Worm (Caenorhabditis elegans) whole organism, early embryonic: Measurements from ENCODE around the gene fbxa-111.
A peak's percentile ranks its signal among the peaks of the same experiment; 100 is the strongest.

Experiments
- B0310.2 ChIP-seq: sonication (generic microtip); optimal IDR thresholded peaks from 2 replicates; lab custom pipeline; 2016; ENCODE audit warnings: mild to moderate bottlenecking, missing genetic modification characterization, missing compliant biosample characterization
- F13C5.2 ChIP-seq: sonication (generic microtip); optimal IDR thresholded peaks from 2 replicates; lab custom pipeline; 2017; ENCODE audit warnings: mild to moderate bottlenecking, missing genetic modification characterization, inconsistent platforms, missing compliant biosample characterization
- aly-1 ChIP-seq: sonication (generic microtip); optimal IDR thresholded peaks from 2 replicates; lab custom pipeline; 2016; ENCODE audit warnings: missing genetic modification characterization, missing compliant biosample characterization
- ama-1 ChIP-seq: fragments of 150-350 bp; optimal IDR thresholded peaks from 2 replicates; lab custom pipeline; 2014
- ceh-13 ChIP-seq: fragments of 200-800 bp; sonication (Bioruptor generic); optimal IDR thresholded peaks from 2 replicates; lab custom pipeline; 2018; ENCODE audit warnings: mild to moderate bottlenecking, missing genetic modification characterization, missing compliant biosample characterization
- ceh-36 ChIP-seq: sonication (generic microtip); optimal IDR thresholded peaks from 2 replicates; lab custom pipeline; 2016; ENCODE audit warnings: missing genetic modification characterization, inconsistent platforms, missing compliant biosample characterization
- ets-7 ChIP-seq: sonication (generic microtip); optimal IDR thresholded peaks from 2 replicates; lab custom pipeline; 2016; ENCODE audit warnings: missing genotype, missing genetic modification characterization, missing compliant biosample characterization
- flt-1 ChIP-seq: fragments of 200-800 bp; sonication (Bioruptor generic); IDR thresholded peaks from 2 replicates; pipeline ENCODE4 v1.3.6; 2022; ENCODE audit warnings: missing genetic modification characterization, missing compliant biosample characterization
- hmbx-1 ChIP-seq: sonication (generic microtip); optimal IDR thresholded peaks from 2 replicates; lab custom pipeline; 2016; ENCODE audit warnings: mild to moderate bottlenecking, missing genetic modification characterization, missing compliant biosample characterization
- hmg-4 ChIP-seq: fragments of 200-800 bp; sonication (Bioruptor generic); optimal IDR thresholded peaks from 2 replicates; lab custom pipeline; 2018; ENCODE audit warnings: mild to moderate bottlenecking, missing genetic modification characterization, missing compliant biosample characterization
- hnd-1 ChIP-seq: sonication (generic microtip); optimal IDR thresholded peaks from 2 replicates; lab custom pipeline; 2016; ENCODE audit warnings: missing genetic modification characterization, missing compliant biosample characterization
- pes-1 ChIP-seq: fragments of 200-800 bp; sonication (Bioruptor generic); IDR thresholded peaks from 2 replicates; pipeline ENCODE4 v1.3.6; 2022; ENCODE audit warnings: missing genetic modification reagents, missing genetic modification characterization, missing compliant biosample characterization
- scrt-1 ChIP-seq: fragments of 200-800 bp; sonication (Bioruptor generic); IDR thresholded peaks from 2 replicates; pipeline ENCODE4 v1.3.6; 2022; ENCODE audit warnings: missing genetic modification characterization, missing compliant biosample characterization
- sea-1 ChIP-seq: fragments of 200-800 bp; sonication (Bioruptor generic); conservative IDR thresholded peaks from 2 replicates; pipeline ENCODE4 v1.3.6; 2022; ENCODE audit warnings: missing genetic modification characterization, missing compliant biosample characterization
- tbx-11 ChIP-seq: fragments of 200-800 bp; sonication (Bioruptor generic); IDR thresholded peaks from 2 replicates; pipeline ENCODE4 v1.3.6; 2022; ENCODE audit warnings: missing genetic modification characterization, missing compliant biosample characterization
- tbx-37 ChIP-seq: fragments of 200-800 bp; sonication (Bioruptor generic); conservative IDR thresholded peaks from 2 replicates; pipeline ENCODE4 v1.3.6; 2022; ENCODE audit warnings: missing genetic modification reagents, missing genetic modification characterization, missing compliant biosample characterization
- tra-4 ChIP-seq: sonication (generic microtip); optimal IDR thresholded peaks from 2 replicates; lab custom pipeline; 2017; ENCODE audit warnings: missing genetic modification characterization, missing compliant biosample characterization

Gene fbxa-111

ce11 chrV:16973338-16973737 is 23.8 kb upstream of the fbxa-111 start:
- TF ChIP-seq sea-1 (GFP tag; lab: Robert Waterston, UW), result no peak
- no peak for TF ChIP-seq flt-1
- TF ChIP-seq B0310.2 (tag; lab: Kevin White, UChicago), result no peak
- TF ChIP-seq ama-1 (lab: Kevin White, UChicago), result no peak
- no peak for TF ChIP-seq ets-7 (tag; lab: Kevin White, UChicago)
- no peak for TF ChIP-seq ceh-36 (tag; lab: Kevin White, UChicago)
- no peak for TF ChIP-seq aly-1 (tag; lab: Kevin White, UChicago)
- no peak for TF ChIP-seq scrt-1 (GFP tag; lab: Robert Waterston, UW)
- no peak for TF ChIP-seq ceh-13 (GFP tag; lab: Kevin White, UChicago)

DNA sequence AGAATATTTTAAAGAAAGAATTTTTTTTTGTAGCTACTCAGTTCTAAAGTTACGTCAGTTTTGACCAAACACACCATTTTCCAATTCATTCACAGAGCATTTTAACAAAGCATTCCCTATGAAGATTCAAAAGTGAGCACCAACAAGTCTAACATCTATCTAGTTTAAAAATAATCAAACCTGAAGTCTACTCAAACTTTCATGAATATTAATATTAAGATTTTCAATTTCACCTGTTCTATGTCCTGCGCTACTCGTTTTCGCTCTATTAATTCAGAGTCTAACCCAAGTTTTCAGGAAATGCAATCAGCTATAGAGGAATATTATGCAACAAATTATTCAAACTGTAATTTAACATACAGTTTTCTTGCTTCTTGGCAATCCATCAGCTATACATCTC is 22.6 kb upstream of the fbxa-111 start, which contains the start of gene srh-119:
TSS of gene srh-119 (plus strand) at position 301 of the 400 bp plus-strand sequence.
- TF ChIP-seq F13C5.2 (no peak), hmg-4 (GFP tag; lab: Kevin White, UChicago) (no peak), ets-7 (tag; lab: Kevin White, UChicago) (no peak), scrt-1 (GFP tag; lab: Robert Waterston, UW) (no peak), hmbx-1 (tag; lab: Kevin White, UChicago) (no peak), pes-1 (GFP tag; lab: Robert Waterston, UW) (no peak), flt-1 (no peak), ama-1 (lab: Kevin White, UChicago) (no peak), ceh-13 (GFP tag; lab: Kevin White, UChicago) (no peak), hnd-1 (tag; lab: Kevin White, UChicago) (no peak), B0310.2 (tag; lab: Kevin White, UChicago) (no peak), tra-4 (tag; lab: Kevin White, UChicago) (no peak), ceh-36 (tag; lab: Kevin White, UChicago) (no peak), tbx-11 (no peak), aly-1 (tag; lab: Kevin White, UChicago) (no peak)

DNA sequence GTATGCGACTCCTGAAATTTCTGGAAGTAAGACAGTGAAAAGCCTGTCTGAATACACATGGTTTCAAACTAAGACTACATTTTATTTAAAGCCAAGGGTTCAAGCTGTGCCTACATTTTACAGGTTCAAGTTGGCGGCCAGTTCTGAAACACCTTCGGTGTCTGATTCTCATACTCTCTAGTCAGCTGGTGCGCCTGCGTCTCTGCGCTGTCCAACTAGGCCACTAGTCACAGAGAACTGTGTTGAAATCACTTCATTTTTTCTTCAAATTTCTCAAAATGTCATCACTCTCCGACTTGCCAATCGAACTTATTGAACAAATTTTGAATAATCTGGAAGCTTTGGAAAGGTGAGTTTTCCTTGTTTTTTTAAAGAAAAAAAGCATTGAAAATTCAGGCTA is 17.1 kb upstream of the fbxa-111 start, which contains the start of gene fbxa-90:
TSS of gene fbxa-90 (plus strand) at position 179 of the 400 bp plus-strand sequence.
- TF ChIP-seq sea-1 (GFP tag; lab: Robert Waterston, UW) (no peak), ceh-36 (tag; lab: Kevin White, UChicago) (no peak), tbx-37 (no peak), B0310.2 (tag; lab: Kevin White, UChicago) (no peak), ceh-13 (GFP tag; lab: Kevin White, UChicago) (no peak), flt-1 (no peak), tbx-11 (no peak), hmg-4 (GFP tag; lab: Kevin White, UChicago) (no peak), ama-1 (lab: Kevin White, UChicago) (no peak), hnd-1 (tag; lab: Kevin White, UChicago) (no peak), F13C5.2 (no peak)

- TF ChIP-seq F13C5.2 (peak; percentile 67), flt-1 (no peak)
Measured at ce11 chrV:16965655-16966054, 16.1 kb upstream of the fbxa-111 start, which contains the start of gene efl-1. Gene efl-1 (minus strand): TSS chrV:16965675.

- TF ChIP-seq tbx-37 (no peak), ceh-13 (GFP tag; lab: Kevin White, UChicago) (no peak), ceh-36 (tag; lab: Kevin White, UChicago) (no peak), flt-1 (no peak), hnd-1 (tag; lab: Kevin White, UChicago) (no peak), ama-1 (lab: Kevin White, UChicago) (no peak), tbx-11 (no peak), scrt-1 (GFP tag; lab: Robert Waterston, UW) (no peak), hmg-4 (GFP tag; lab: Kevin White, UChicago) (no peak), sea-1 (GFP tag; lab: Robert Waterston, UW) (no peak), F13C5.2 (no peak), aly-1 (tag; lab: Kevin White, UChicago) (no peak), pes-1 (GFP tag; lab: Robert Waterston, UW) (no peak), hmbx-1 (tag; lab: Kevin White, UChicago) (no peak), ets-7 (tag; lab: Kevin White, UChicago) (no peak)
Measured at ce11 chrV:16958975-16959374, 9.5 kb upstream of the fbxa-111 start.

DNA sequence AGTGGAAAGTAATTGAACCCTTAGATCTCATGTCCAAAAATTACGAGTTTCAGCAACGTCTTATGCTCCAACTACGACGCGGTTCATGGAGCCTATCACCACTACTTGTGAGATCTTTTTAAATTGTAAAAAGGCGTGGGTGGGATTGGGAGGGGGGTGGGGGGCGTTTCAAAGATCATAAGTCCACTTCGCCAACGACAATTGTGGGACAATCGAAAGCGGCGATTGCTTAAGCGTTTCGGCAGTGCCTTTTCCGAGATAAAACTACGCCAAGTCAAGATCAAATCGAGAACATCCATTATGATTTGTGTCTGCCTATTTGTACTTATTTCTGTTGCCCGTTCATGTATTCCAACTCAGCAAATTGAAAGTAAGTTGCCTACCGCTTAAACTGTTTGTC is 6.7 kb upstream of the fbxa-111 start, which contains the start of gene clec-239:
TSS of gene clec-239 (plus strand) at position 301 of the 400 bp plus-strand sequence.
- no peak for TF ChIP-seq B0310.2 (tag; lab: Kevin White, UChicago)
- TF ChIP-seq ets-7 (tag; lab: Kevin White, UChicago), result no peak
- TF ChIP-seq ceh-13 (GFP tag; lab: Kevin White, UChicago), result no peak
- no peak for TF ChIP-seq sea-1 (GFP tag; lab: Robert Waterston, UW)
- TF ChIP-seq tra-4 (tag; lab: Kevin White, UChicago), result no peak
- TF ChIP-seq tbx-11, result no peak
- no peak for TF ChIP-seq ama-1 (lab: Kevin White, UChicago)
- no peak for TF ChIP-seq F13C5.2
- TF ChIP-seq pes-1 (GFP tag; lab: Robert Waterston, UW), result no peak

DNA sequence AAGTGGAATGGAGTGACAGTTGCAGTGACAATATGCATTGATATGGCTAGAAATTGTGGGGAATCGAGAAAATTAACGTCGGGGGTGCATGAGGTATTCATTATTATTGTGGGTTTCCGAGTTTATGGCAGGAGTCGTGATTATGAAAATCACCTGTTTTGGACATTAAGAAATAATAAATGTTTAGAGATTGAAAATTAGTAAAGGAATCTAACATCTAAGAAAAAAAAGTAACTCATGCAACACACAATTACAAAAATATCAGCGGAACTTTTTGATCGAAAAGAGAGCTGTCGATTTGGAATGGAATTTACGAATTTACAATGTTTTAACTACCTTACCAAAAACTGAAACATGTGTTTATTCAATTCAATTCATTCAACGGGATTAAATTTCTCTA is 5.3 kb upstream of the fbxa-111 start, which contains the start of gene srh-206:
TSS of gene srh-206 (minus strand) at position 101 of the 400 bp plus-strand sequence.
- TF ChIP-seq F13C5.2 (no peak), pes-1 (GFP tag; lab: Robert Waterston, UW) (no peak), scrt-1 (GFP tag; lab: Robert Waterston, UW) (no peak), hmg-4 (GFP tag; lab: Kevin White, UChicago) (no peak), tbx-11 (no peak), sea-1 (GFP tag; lab: Robert Waterston, UW) (no peak), flt-1 (no peak), ceh-13 (GFP tag; lab: Kevin White, UChicago) (no peak), tbx-37 (no peak), ama-1 (lab: Kevin White, UChicago) (no peak), hnd-1 (tag; lab: Kevin White, UChicago) (no peak), tra-4 (tag; lab: Kevin White, UChicago) (no peak), ets-7 (tag; lab: Kevin White, UChicago) (no peak), ceh-36 (tag; lab: Kevin White, UChicago) (no peak), aly-1 (tag; lab: Kevin White, UChicago) (no peak), hmbx-1 (tag; lab: Kevin White, UChicago) (no peak), B0310.2 (tag; lab: Kevin White, UChicago) (no peak)
